Worm (Caenorhabditis elegans) whole organism, L1 larva: ENCODE measurements around the gene cdc-25.3.

Source experiments
- aha-1 ChIP-seq: fragments of 150-350 bp; optimal IDR thresholded peaks from 2 replicates; lab custom pipeline; 2014; ENCODE audit warnings: missing biosample characterization, missing genetic modification characterization
- aly-2 ChIP-seq: fragments of 150-350 bp; optimal IDR thresholded peaks from 2 replicates; lab custom pipeline; 2014; ENCODE audit warnings: missing biosample characterization, missing genetic modification characterization
- ama-1 ChIP-seq: fragments of 150-350 bp; optimal IDR thresholded peaks from 2 replicates; lab custom pipeline; 2014
- egl-13 ChIP-seq: sonication (generic microtip); optimal IDR thresholded peaks from 2 replicates; lab custom pipeline; 2016; ENCODE audit warnings: missing genotype, missing genetic modification reagents, missing genetic modification characterization, missing compliant biosample characterization
- egl-27 ChIP-seq, 2 experiments: fragments of 150-350 bp in 1 of 2; sonication (generic microtip); optimal IDR thresholded peaks; 3 replicates each; lab custom pipeline; 2017 to 2018; ENCODE audit warnings: missing biosample characterization in 2 of 2, missing genetic modification characterization in 2 of 2, missing genetic modification reagents in 2 of 2
- fos-1 ChIP-seq: fragments of 150-350 bp; optimal IDR thresholded peaks from 2 replicates; lab custom pipeline; 2014; ENCODE audit warnings: missing biosample characterization, missing genetic modification characterization
- lin-35 ChIP-seq, 2 experiments: fragments of 150-350 bp; optimal IDR thresholded peaks; 2 replicates each; lab custom pipeline; 2014; ENCODE audit warnings: missing biosample characterization in 2 of 2, missing genetic modification characterization in 2 of 2, missing genetic modification reagents in 2 of 2
- lsy-2 ChIP-seq, 2 experiments: fragments of 150-350 bp; optimal IDR thresholded peaks; 2 replicates each; lab custom pipeline; 2014; ENCODE audit warnings: missing biosample characterization in 2 of 2, missing genetic modification characterization in 2 of 2
- nhr-20 ChIP-seq: sonication (generic microtip); optimal IDR thresholded peaks from 2 replicates; lab custom pipeline; 2016; ENCODE audit warnings: mild to moderate bottlenecking, missing genetic modification characterization, missing compliant biosample characterization
- nhr-90 ChIP-seq: sonication (generic microtip); optimal IDR thresholded peaks from 2 replicates; lab custom pipeline; 2016; ENCODE audit warnings: mild to moderate bottlenecking, missing genetic modification characterization, missing compliant biosample characterization; ENCODE audit not compliant: poor library complexity
- unc-130 ChIP-seq: fragments of 150-350 bp; optimal IDR thresholded peaks from 2 replicates; lab custom pipeline; 2017; ENCODE audit warnings: missing biosample characterization, missing genetic modification characterization, inconsistent platforms
- zag-1 ChIP-seq: fragments of 150-350 bp; optimal IDR thresholded peaks from 2 replicates; lab custom pipeline; 2014; ENCODE audit warnings: missing biosample characterization, missing genetic modification characterization

ce11 chrIII:8926512-8926911 lies 8.8 kb upstream of the cdc-25.3 start:
- no peak for TF ChIP-seq zag-1 (tag; lab: Kevin White, UChicago)
- TF ChIP-seq ama-1 (lab: Kevin White, UChicago), result no peak
- TF ChIP-seq fos-1 (tag; lab: Kevin White, UChicago), result no peak
- no peak for TF ChIP-seq lin-35 (GFP tag; optimal IDR thresholded peaks at IDR 0.05; lab: Kevin White, UChicago)
- no peak for TF ChIP-seq nhr-90 (tag; lab: Kevin White, UChicago)
- no peak for TF ChIP-seq egl-13 (tag; lab: Kevin White, UChicago)
- TF ChIP-seq aly-2 (tag; lab: Kevin White, UChicago), result no peak
- TF ChIP-seq unc-130 (tag; lab: Kevin White, UChicago), result no peak
- no peak for TF ChIP-seq egl-27 (tag; optimal IDR thresholded peaks at IDR 0.05; lab: Kevin White, UChicago)
- TF ChIP-seq nhr-20, result peak; percentile 50
- no peak for TF ChIP-seq lsy-2 (tag; optimal IDR thresholded peaks at IDR 0.05; lab: Kevin White, UChicago)
- TF ChIP-seq aha-1 (tag; lab: Kevin White, UChicago), result no peak
